Fruit fly (Drosophila melanogaster): ENCODE results near the gene CG33630.
A peak's percentile ranks its signal among the peaks of the same experiment; 100 is the strongest.

CG33630 gene

DNA sequence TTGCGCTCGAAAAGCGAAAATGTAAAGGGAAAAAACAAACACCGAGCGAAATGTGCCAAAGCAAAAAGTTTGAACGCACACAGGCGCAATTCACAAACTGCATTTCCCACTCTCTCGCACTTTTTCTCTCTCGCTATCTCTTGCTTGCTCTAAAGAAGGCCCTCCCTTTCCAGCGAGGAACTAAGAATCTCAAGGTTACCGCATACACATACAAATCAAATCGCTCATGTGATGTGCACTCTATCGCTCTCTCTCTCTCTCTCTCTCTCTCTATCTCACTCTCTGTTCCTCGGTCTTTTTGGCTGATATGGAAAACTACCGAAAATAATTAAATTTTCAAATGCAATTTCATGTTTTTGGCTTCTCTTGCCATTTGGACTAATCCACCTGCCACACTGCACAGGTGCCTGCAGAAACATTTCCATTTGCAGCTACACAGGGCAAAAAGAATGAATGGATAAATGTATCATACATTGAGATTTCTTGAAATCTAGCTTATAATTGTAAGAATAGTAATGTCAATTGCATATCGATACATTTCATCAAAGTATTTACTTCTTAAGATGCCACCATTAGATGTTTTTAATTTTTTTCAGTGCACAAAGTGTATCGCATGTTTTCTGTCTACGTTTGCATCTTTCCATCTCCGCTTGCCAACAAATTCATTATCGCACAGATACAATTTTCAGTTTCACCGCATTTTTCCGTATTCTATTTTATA lies 17.0 kb downstream of the CG33630 start (continued):
- TF ChIP-seq CG10267 (tag; optimal IDR thresholded peaks at IDR 0.05) = no peak
- TF ChIP-seq CG5245 (GFP tag; optimal IDR thresholded peaks at IDR 0.05) = no peak
- TF ChIP-seq CG17361 (GFP tag; IDR thresholded peaks at IDR 0.05) = 0 out of 3 replicates have a peak, but pooled peaks have one; percentile 45
- TF ChIP-seq emc (GFP tag; optimal IDR thresholded peaks at IDR 0.05) = no peak
- no peak for TF ChIP-seq knrl (GFP tag; IDR thresholded peaks at IDR 0.05; ENCODE audit: partially characterized antibody)
- peak; percentile 57 for TF ChIP-seq dmrt99B (tag; optimal IDR thresholded peaks at IDR 0.05)
- TF ChIP-seq CG6683 (GFP tag; optimal IDR thresholded peaks at IDR 0.05) = no peak
- TF ChIP-seq Hr78 (GFP tag; optimal IDR thresholded peaks at IDR 0.05) = no peak
- TF ChIP-seq Nf-YB (GFP tag; optimal IDR thresholded peaks at IDR 0.05) = no peak
- TF ChIP-seq tin (GFP tag; optimal IDR thresholded peaks at IDR 0.05) = peak; percentile 28
- peak in 1 of 2 experiments; percentile 50 for TF ChIP-seq bsh (GFP tag; optimal IDR thresholded peaks at IDR 0.05)
- no peak for TF ChIP-seq grau (tag; optimal IDR thresholded peaks at IDR 0.05)
- peak; percentile 14; the same call in 1 of the 2 replicates for TF ChIP-seq Rx (GFP tag; IDR thresholded peaks at IDR 0.05)
- 0 out of 2 replicates have a peak, but pooled peaks have one; percentile 8 for TF ChIP-seq CG14441 (GFP tag; IDR thresholded peaks at IDR 0.05)
- no peak for TF ChIP-seq CG12071 (GFP tag; optimal IDR thresholded peaks at IDR 0.05)
- TF ChIP-seq cato (GFP tag; optimal IDR thresholded peaks at IDR 0.05; ENCODE audit: borderline replicate concordance) = peak; percentile 22
- TF ChIP-seq CG10321 (GFP tag; IDR thresholded peaks at IDR 0.05) = peak; percentile 42; the same call in 1 of the 2 replicates
- TF ChIP-seq nom (GFP tag; optimal IDR thresholded peaks at IDR 0.05) = peak; percentile 3
- 0 out of 3 replicates have a peak, but pooled peaks have one; percentile 35 for TF ChIP-seq CG11695 (GFP tag; IDR thresholded peaks at IDR 0.05)
- TF ChIP-seq Neu2 (GFP tag; optimal IDR thresholded peaks at IDR 0.05; ENCODE audit: borderline replicate concordance) = peak; percentile 3
- TF ChIP-seq wor (GFP tag; IDR thresholded peaks at IDR 0.05) = no peak
- TF ChIP-seq Mrtf (GFP tag; IDR thresholded peaks at IDR 0.05) = 0 out of 3 replicates have a peak, but pooled peaks have one; percentile 29
- no peak for TF ChIP-seq slou (GFP tag; optimal IDR thresholded peaks at IDR 0.05)
- TF ChIP-seq insv (GFP tag; optimal IDR thresholded peaks at IDR 0.05) = no peak
- TF ChIP-seq CG12744 (GFP tag; optimal IDR thresholded peaks at IDR 0.05) = no peak
- TF ChIP-seq fru (optimal IDR thresholded peaks at IDR 0.05) = no peak
- TF ChIP-seq salm (tag; optimal IDR thresholded peaks at IDR 0.05) = no peak
- TF ChIP-seq vfl (GFP tag; optimal IDR thresholded peaks at IDR 0.05) = no peak
- TF ChIP-seq Trl (optimal IDR thresholded peaks at IDR 0.05) = peak; percentile 55 to 64
- TF ChIP-seq Trl (GFP tag; optimal IDR thresholded peaks at IDR 0.05) = peak; percentile 28
- no peak for TF ChIP-seq ATbp (GFP tag; optimal IDR thresholded peaks at IDR 0.05)
- TF ChIP-seq Bteb2 (GFP tag; optimal IDR thresholded peaks at IDR 0.05) = no peak
- no peak for TF ChIP-seq CHES-1-like (GFP tag; optimal IDR thresholded peaks at IDR 0.05)
- no peak; the same call in 1 of the 2 replicates for TF ChIP-seq nerfin-2 (GFP tag; IDR thresholded peaks at IDR 0.05; ENCODE audit: partially characterized antibody)
- no peak for TF ChIP-seq CG13296 (GFP tag; optimal IDR thresholded peaks at IDR 0.05)
- TF ChIP-seq CG17328 (GFP tag; IDR thresholded peaks at IDR 0.05) = no peak; the same call in 1 of the 2 replicates
- no peak for TF ChIP-seq CG6791 (GFP tag; IDR thresholded peaks at IDR 0.05; ENCODE audit: partially characterized antibody)
- no peak for TF ChIP-seq z (GFP tag; IDR thresholded peaks at IDR 0.05)
- peak; percentile 9 for TF ChIP-seq CG18764 (GFP tag; optimal IDR thresholded peaks at IDR 0.05)
- no peak for TF ChIP-seq Stat92E (GFP tag; optimal IDR thresholded peaks at IDR 0.05)
- peak; percentile 86 for TF ChIP-seq sens (GFP tag)
- no peak for TF ChIP-seq crc (GFP tag; optimal IDR thresholded peaks at IDR 0.05)
- peak; percentile 46; the same call in 1 of the 3 replicates for TF ChIP-seq so (GFP tag; IDR thresholded peaks at IDR 0.05)
- peak; percentile 11 for TF ChIP-seq bab2 (GFP tag; optimal IDR thresholded peaks at IDR 0.05)
- no peak for TF ChIP-seq CG3407 (GFP tag; optimal IDR thresholded peaks at IDR 0.05)
- no peak for TF ChIP-seq gfzf (GFP tag; optimal IDR thresholded peaks at IDR 0.05)
- TF ChIP-seq CG18619 (GFP tag; optimal IDR thresholded peaks at IDR 0.05) = no peak
- TF ChIP-seq Vsx1 (GFP tag; optimal IDR thresholded peaks at IDR 0.05) = no peak
- no peak for TF ChIP-seq peb (GFP tag; IDR thresholded peaks at IDR 0.05)

Data from whole organism, embryonic.